Worm (Caenorhabditis elegans): Measurements from ENCODE around the gene F49C12.4.

DNA sequence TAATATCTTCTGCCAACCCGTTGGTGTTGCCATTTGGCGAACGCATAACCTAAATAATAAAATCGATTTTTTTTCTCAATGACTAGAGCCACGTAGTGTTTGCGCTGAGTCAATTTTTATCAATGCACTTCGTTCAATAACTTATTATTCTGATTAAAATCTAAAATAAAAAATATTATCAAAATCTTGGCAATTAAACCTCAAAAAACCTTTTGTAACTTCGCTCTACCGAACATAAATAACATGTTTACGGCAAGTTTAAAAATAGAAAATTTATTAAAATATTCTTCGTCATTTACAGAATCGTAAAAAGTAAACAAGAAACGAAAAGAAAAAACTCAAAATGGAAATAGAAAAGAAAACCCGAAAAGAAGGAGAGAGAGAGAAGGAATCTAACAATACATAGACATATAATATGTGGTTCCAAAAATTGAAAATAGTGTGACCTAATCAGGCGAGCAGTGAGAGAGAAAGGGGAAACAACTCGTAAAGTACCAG is 39.3 kb upstream of the F49C12.4 start, which contains the start of gene pigc-1:
- TF ChIP-seq aly-2 (tag; optimal IDR thresholded peaks at IDR 0.05) (no peak), mdl-1 (tag; optimal IDR thresholded peaks at IDR 0.05) (no peak), nhr-237 (tag; optimal IDR thresholded peaks at IDR 0.05) (no peak), snpc-4 (tag; optimal IDR thresholded peaks at IDR 0.05) (no peak), jun-1 (tag; optimal IDR thresholded peaks at IDR 0.05) (no peak), mep-1 (tag; optimal IDR thresholded peaks at IDR 0.05) (peak; percentile 6), ceh-20 (GFP tag; IDR thresholded peaks at IDR 0.05) (no peak), set-16 (GFP tag; IDR thresholded peaks at IDR 0.05) (no peak)

Data from whole organism, L4 larva.